Fruit fly (Drosophila melanogaster): ENCODE data around the gene Ndc80.

The Ndc80 gene

dm6 chrX:13648819-13649218, 37.0 kb upstream of the Ndc80 start:
- TF ChIP-seq CG4617 (GFP tag; optimal IDR thresholded peaks at IDR 0.05; ENCODE audit: borderline replicate concordance) (no peak), Bdp1 (GFP tag; optimal IDR thresholded peaks at IDR 0.05) (no peak), ttk (GFP tag; IDR thresholded peaks at IDR 0.05) (no peak), CG8290 (GFP tag; optimal IDR thresholded peaks at IDR 0.05) (no peak), CG8290 (tag; optimal IDR thresholded peaks at IDR 0.05) (no peak), toy (GFP tag; IDR thresholded peaks at IDR 0.05) (no peak), chif (GFP tag; optimal IDR thresholded peaks at IDR 0.05) (no peak), trh (GFP tag; optimal IDR thresholded peaks at IDR 0.05) (no peak), CTCF (GFP tag; optimal IDR thresholded peaks at IDR 0.05) (no peak), CG6654 (GFP tag; optimal IDR thresholded peaks at IDR 0.05) (no peak), CG1647 (GFP tag; optimal IDR thresholded peaks at IDR 0.05) (no peak), Six4 (GFP tag; optimal IDR thresholded peaks at IDR 0.05) (no peak), Dad (GFP tag; optimal IDR thresholded peaks at IDR 0.05) (no peak), CG12219 (GFP tag; optimal IDR thresholded peaks at IDR 0.05) (no peak), Atf-2 (GFP tag; optimal IDR thresholded peaks at IDR 0.05) (no peak), CG42726 (GFP tag; IDR thresholded peaks at IDR 0.05; ENCODE audit: partially characterized antibody) (no peak)

dm6 chrX:13646175-13646574, 34.3 kb upstream of the Ndc80 start:
- TF ChIP-seq CG18599 (GFP tag; optimal IDR thresholded peaks at IDR 0.05) (peak; percentile 19), HLH54F (GFP tag; optimal IDR thresholded peaks at IDR 0.05) (no peak), Dad (GFP tag; optimal IDR thresholded peaks at IDR 0.05) (no peak), Six4 (GFP tag; optimal IDR thresholded peaks at IDR 0.05) (no peak), lbe (GFP tag; optimal IDR thresholded peaks at IDR 0.05) (no peak), mirr (GFP tag; optimal IDR thresholded peaks at IDR 0.05) (peak; percentile 42), CG34376 (GFP tag; optimal IDR thresholded peaks at IDR 0.05) (peak; percentile 71), CG4424 (GFP tag; optimal IDR thresholded peaks at IDR 0.05) (no peak), sens (GFP tag) (peak; percentile 21), sug (tag; optimal IDR thresholded peaks at IDR 0.05) (peak; percentile 61), Pdp1 (GFP tag; optimal IDR thresholded peaks at IDR 0.05) (peak in 1 of 2 experiments; percentile 11), CG3838 (GFP tag; optimal IDR thresholded peaks at IDR 0.05) (no peak), Med (GFP tag) (peak; percentile 48), Ada2b (GFP tag; IDR thresholded peaks at IDR 0.05) (no peak), exex (tag; optimal IDR thresholded peaks at IDR 0.05) (peak; percentile 90)

dm6 chrX:13644696-13645393, 33.0 kb upstream of the Ndc80 start:
- no peak for TF ChIP-seq shn (GFP tag; optimal IDR thresholded peaks at IDR 0.05)
- TF ChIP-seq Eip74EF (GFP tag; optimal IDR thresholded peaks at IDR 0.05) = no peak
- no peak for TF ChIP-seq CG4820 (GFP tag; optimal IDR thresholded peaks at IDR 0.05)
- no peak for TF ChIP-seq Hand (GFP tag; optimal IDR thresholded peaks at IDR 0.05)
- TF ChIP-seq B-H1 (GFP tag; IDR thresholded peaks at IDR 0.05) = no peak
- TF ChIP-seq lab (GFP tag; optimal IDR thresholded peaks at IDR 0.05) = peak; percentile 51
- TF ChIP-seq CG2712 (tag; optimal IDR thresholded peaks at IDR 0.05) = no peak
- no peak for TF ChIP-seq sisA (GFP tag; IDR thresholded peaks at IDR 0.05)
- no peak for TF ChIP-seq pnt (GFP tag; optimal IDR thresholded peaks at IDR 0.05)
- no peak for TF ChIP-seq sug (tag; optimal IDR thresholded peaks at IDR 0.05)
- TF ChIP-seq CG15011 (GFP tag; optimal IDR thresholded peaks at IDR 0.05) = no peak
- TF ChIP-seq Opbp (GFP tag; IDR thresholded peaks at IDR 0.05; ENCODE audit: partially characterized antibody) = no peak
- TF ChIP-seq CG7963 (GFP tag; IDR thresholded peaks at IDR 0.05; ENCODE audit: partially characterized antibody) = no peak
- peak; percentile 26 for TF ChIP-seq caup (GFP tag; optimal IDR thresholded peaks at IDR 0.05; ENCODE audit: severe bottlenecking)
- TF ChIP-seq chinmo (GFP tag; IDR thresholded peaks at IDR 0.05; ENCODE audit: partially characterized antibody) = peak; percentile 36; the same call in 2 of the 4 replicates
- no peak for TF ChIP-seq CG6791 (GFP tag; IDR thresholded peaks at IDR 0.05; ENCODE audit: partially characterized antibody)
- TF ChIP-seq HLH54F (GFP tag; optimal IDR thresholded peaks at IDR 0.05) = no peak
- no peak for TF ChIP-seq dimm (GFP tag; IDR thresholded peaks at IDR 0.05)
- no peak for TF ChIP-seq CG33557 (GFP tag; optimal IDR thresholded peaks at IDR 0.05)
- no peak for TF ChIP-seq CG9876 (GFP tag; optimal IDR thresholded peaks at IDR 0.05)
- no peak for TF ChIP-seq CG2116 (GFP tag; optimal IDR thresholded peaks at IDR 0.05)
- TF ChIP-seq Fer3 (tag; optimal IDR thresholded peaks at IDR 0.05) = peak; percentile 36
